Worm (Caenorhabditis elegans) whole organism, early embryonic: ENCODE measurements around the gene F11D5.5.

ENCODE experiments used
- aly-1 ChIP-seq: sonication (generic microtip); optimal IDR thresholded peaks from 2 replicates; lab custom pipeline; 2016; ENCODE audit warnings: missing genetic modification characterization, missing compliant biosample characterization
- hmbx-1 ChIP-seq: sonication (generic microtip); optimal IDR thresholded peaks from 2 replicates; lab custom pipeline; 2016; ENCODE audit warnings: mild to moderate bottlenecking, missing genetic modification characterization, missing compliant biosample characterization
- scrt-1 ChIP-seq: fragments of 200-800 bp; sonication (Bioruptor generic); IDR thresholded peaks from 2 replicates; pipeline ENCODE4 v1.3.6; 2022; ENCODE audit warnings: missing genetic modification characterization, missing compliant biosample characterization

DNA sequence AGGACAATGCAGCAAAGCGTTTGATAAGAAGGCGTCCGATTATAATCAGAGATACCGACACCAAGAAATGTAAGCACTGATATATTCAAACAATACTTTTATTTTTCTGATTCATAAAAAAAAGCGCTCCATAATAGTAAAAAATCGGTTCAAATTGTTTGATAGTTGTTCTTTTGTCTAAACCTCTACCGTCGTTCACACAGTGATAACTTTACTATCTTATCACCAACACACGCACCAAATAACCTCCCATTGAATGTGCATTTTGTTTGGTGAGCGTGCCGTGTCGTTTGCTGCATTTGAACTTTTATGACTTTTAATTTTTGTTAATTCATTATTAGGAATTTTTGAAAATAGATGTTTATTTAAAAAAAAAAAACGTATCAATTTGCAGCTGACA is 32.2 kb downstream of the F11D5.5 start:
- no peak for TF ChIP-seq aly-1 (tag; lab: Kevin White, UChicago)
- TF ChIP-seq hmbx-1 (tag; lab: Kevin White, UChicago) = no peak
- no peak for TF ChIP-seq scrt-1 (GFP tag; lab: Robert Waterston, UW)
